Worm (Caenorhabditis elegans) whole organism, L1 larva: ENCODE results near the gene ddx-19.

Experiments
- fkh-10 ChIP-seq: sonication (generic microtip); optimal IDR thresholded peaks from 2 replicates; lab custom pipeline; 2017; ENCODE audit warnings: missing biosample characterization, missing genetic modification reagents, missing genetic modification characterization
- lin-35 ChIP-seq, 2 experiments: fragments of 150-350 bp; optimal IDR thresholded peaks; 2 replicates each; lab custom pipeline; 2014; ENCODE audit warnings: missing biosample characterization in 2 of 2, missing genetic modification characterization in 2 of 2, missing genetic modification reagents in 2 of 2
- snpc-4 ChIP-seq: fragments of 150-350 bp; optimal IDR thresholded peaks from 2 replicates; lab custom pipeline; 2014; ENCODE audit warnings: missing biosample characterization, missing genetic modification characterization
- snu-23 ChIP-seq: sonication (generic microtip); optimal IDR thresholded peaks from 2 replicates; lab custom pipeline; 2016; ENCODE audit warnings: missing genetic modification characterization, missing compliant biosample characterization
- sptf-1 ChIP-seq: fragments of 150-350 bp; optimal IDR thresholded peaks from 2 replicates; lab custom pipeline; 2014; ENCODE audit warnings: missing biosample characterization, missing genetic modification characterization

DNA sequence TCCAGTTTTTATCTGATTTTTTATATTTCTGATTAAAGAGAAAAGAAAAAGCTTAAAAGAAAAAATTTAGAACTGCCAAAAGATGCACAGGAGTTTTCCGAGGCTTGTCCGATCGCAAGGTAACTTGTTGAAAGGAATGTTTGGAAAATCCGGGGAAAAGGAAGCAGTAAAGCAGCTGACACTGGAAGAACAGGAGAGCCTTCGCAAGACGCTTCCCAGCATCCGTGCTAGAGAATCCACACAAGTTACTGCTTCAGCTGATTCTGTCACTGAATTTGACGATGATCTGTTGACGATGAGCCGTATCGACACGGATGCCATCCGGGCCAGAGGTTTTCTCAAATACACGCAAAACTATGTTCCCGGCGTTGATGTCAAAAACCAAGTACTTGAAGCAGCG is 45.1 kb downstream of the ddx-19 start, which contains the start of gene mrpl-50:
- no peak for TF ChIP-seq sptf-1 (tag; lab: Kevin White, UChicago)
- TF ChIP-seq lin-35 (GFP tag; optimal IDR thresholded peaks at IDR 0.05; lab: Kevin White, UChicago) = no peak
- no peak for TF ChIP-seq fkh-10 (GFP tag; lab: Kevin White, UChicago)
- TF ChIP-seq snu-23 (GFP tag; lab: Kevin White, UChicago) = no peak
- TF ChIP-seq snpc-4 = no peak
